Worm (Caenorhabditis elegans) whole organism, L1 larva: Measurements from ENCODE around the gene F45D3.1.

ENCODE experiments used
- Y116A8C.19 ChIP-seq: sonication (generic microtip); optimal IDR thresholded peaks from 2 replicates; lab custom pipeline; 2016; ENCODE audit warnings: missing compliant biosample characterization, missing genetic modification characterization, borderline replicate concordance
- dpl-1 ChIP-seq, 3 experiments: fragments of 150-350 bp in 2 of 3; sonication (generic microtip) in 1 of 3; optimal IDR thresholded peaks; 2 replicates each; lab custom pipeline; 2014 to 2017; ENCODE audit warnings: missing biosample characterization in 3 of 3, missing genetic modification characterization in 3 of 3, missing genetic modification reagents in 3 of 3
- efl-1 ChIP-seq, 4 experiments: fragments of 150-350 bp; optimal IDR thresholded peaks in 3 of 4; peaks in 1 of 4; 1 replicate in 1 of 4; 2 replicates in 3 of 4; lab custom pipeline; 2014; ENCODE audit warnings: missing biosample characterization in 2 of 4, missing genetic modification characterization in 2 of 4, missing genetic modification reagents in 2 of 4
- egl-27 ChIP-seq, 2 experiments: fragments of 150-350 bp in 1 of 2; sonication (generic microtip); optimal IDR thresholded peaks; 3 replicates each; lab custom pipeline; 2017 to 2018; ENCODE audit warnings: missing biosample characterization in 2 of 2, missing genetic modification characterization in 2 of 2, missing genetic modification reagents in 2 of 2
- fos-1 ChIP-seq: fragments of 150-350 bp; optimal IDR thresholded peaks from 2 replicates; lab custom pipeline; 2014; ENCODE audit warnings: missing biosample characterization, missing genetic modification characterization
- lin-39 ChIP-seq: fragments of 150-350 bp; optimal IDR thresholded peaks from 2 replicates; lab custom pipeline; 2014; ENCODE audit warnings: missing biosample characterization, missing genetic modification reagents, missing genetic modification characterization
- lsy-2 ChIP-seq, 2 experiments: fragments of 150-350 bp; optimal IDR thresholded peaks; 2 replicates each; lab custom pipeline; 2014; ENCODE audit warnings: missing biosample characterization in 2 of 2, missing genetic modification characterization in 2 of 2
- nhr-77 ChIP-seq: fragments of 150-350 bp; optimal IDR thresholded peaks from 2 replicates; lab custom pipeline; 2014; ENCODE audit warnings: missing biosample characterization, missing genetic modification characterization
- unc-130 ChIP-seq: fragments of 150-350 bp; optimal IDR thresholded peaks from 2 replicates; lab custom pipeline; 2017; ENCODE audit warnings: missing biosample characterization, missing genetic modification characterization, inconsistent platforms
- zag-1 ChIP-seq: fragments of 150-350 bp; optimal IDR thresholded peaks from 2 replicates; lab custom pipeline; 2014; ENCODE audit warnings: missing biosample characterization, missing genetic modification characterization

DNA sequence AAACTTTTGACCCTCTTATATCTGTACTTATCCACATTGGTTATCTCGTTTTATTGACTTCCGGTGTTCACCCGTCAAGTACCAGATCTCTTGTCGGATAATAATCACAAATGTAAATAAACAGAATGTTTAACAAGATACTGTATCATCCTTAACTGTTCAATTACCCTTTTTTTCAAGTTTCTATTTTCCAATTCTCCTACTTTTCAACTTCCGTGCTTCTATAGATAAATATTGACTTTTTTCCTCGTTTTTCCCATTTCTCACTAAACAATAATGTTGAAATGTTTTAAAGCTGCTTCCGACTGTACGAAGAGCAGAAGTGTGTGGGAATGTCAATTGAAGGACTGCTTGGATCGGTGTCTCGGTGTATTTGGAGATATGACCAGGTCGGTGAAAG is 39.9 kb upstream of the F45D3.1 start, which contains the start of gene inx-11:
- TF ChIP-seq lin-39 (no peak), lsy-2 (tag; optimal IDR thresholded peaks at IDR 0.05; lab: Kevin White, UChicago) (no peak), nhr-77 (tag; lab: Kevin White, UChicago) (no peak), unc-130 (tag; lab: Kevin White, UChicago) (no peak), Y116A8C.19 (tag; lab: Kevin White, UChicago) (no peak), fos-1 (tag; lab: Kevin White, UChicago) (no peak), egl-27 (tag; optimal IDR thresholded peaks at IDR 0.05; lab: Kevin White, UChicago) (no peak), dpl-1 (GFP tag; optimal IDR thresholded peaks at IDR 0.05; lab: Kevin White, UChicago) (no peak), zag-1 (no peak), efl-1 (optimal IDR thresholded peaks at IDR 0.05; lab: Kevin White, UChicago) (no peak), efl-1 (GFP tag; optimal IDR thresholded peaks at IDR 0.05 in 1 of 2; lab: Kevin White, UChicago) (no peak)
